Worm (Caenorhabditis elegans) whole organism, midembryonic: ENCODE measurements around the gene hot-8.

ENCODE experiments used
- flt-1 ChIP-seq: fragments of 200-800 bp; sonication (Bioruptor generic); IDR thresholded peaks from 2 replicates; pipeline ENCODE4 v1.3.6; 2022; ENCODE audit warnings: missing genetic modification characterization, missing compliant biosample characterization
- klf-2 ChIP-seq: fragments of 200-800 bp; sonication (Bioruptor generic); conservative IDR thresholded peaks from 2 replicates; pipeline ENCODE4 v1.3.6; 2022; ENCODE audit warnings: missing genetic modification reagents, missing genetic modification characterization, missing compliant biosample characterization
- med-1 ChIP-seq: sonication (generic microtip); optimal IDR thresholded peaks from 2 replicates; lab custom pipeline; 2017; ENCODE audit warnings: missing genetic modification characterization, mild to moderate bottlenecking, missing compliant biosample characterization, antibody characterized with exemption, missing genetic modification reagents; ENCODE audit not compliant: insufficient read depth
- ref-1 ChIP-seq: fragments of 200-800 bp; sonication (Bioruptor generic); conservative IDR thresholded peaks from 2 replicates; pipeline ENCODE4 v1.3.6; 2022; ENCODE audit warnings: missing genetic modification reagents, missing genetic modification characterization, missing compliant biosample characterization
- ztf-29 ChIP-seq: fragments of 200-800 bp; sonication (Bioruptor generic); IDR thresholded peaks from 2 replicates; pipeline ENCODE4 v1.3.6; 2022; ENCODE audit warnings: missing genetic modification reagents, missing genetic modification characterization, missing compliant biosample characterization

DNA sequence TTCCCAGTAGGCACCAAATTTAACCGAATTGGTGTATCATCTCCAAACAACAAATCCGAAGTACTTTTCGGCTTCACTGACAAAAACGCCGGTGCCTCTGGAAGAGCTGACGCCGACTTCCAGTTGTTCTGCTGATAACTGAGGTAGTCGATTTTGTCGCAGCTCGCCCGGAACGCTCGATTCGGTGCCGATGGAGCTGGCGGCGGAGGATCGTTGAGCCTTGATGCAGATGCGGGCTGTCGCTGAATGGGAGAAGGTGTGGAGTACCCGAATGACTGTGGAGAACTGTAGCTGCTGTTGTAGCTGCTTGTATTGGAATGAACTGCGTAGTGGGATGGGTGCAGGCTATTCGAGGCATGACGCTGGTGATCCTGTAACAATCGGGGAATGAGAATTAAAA lies 33.1 kb downstream of the hot-8 start:
- TF ChIP-seq ztf-29 (GFP tag; lab: Robert Waterston, UW) (no peak), med-1 (GFP tag; lab: Kevin White, UChicago) (no peak), ref-1 (GFP tag; lab: Robert Waterston, UW) (no peak), flt-1 (GFP tag; lab: Robert Waterston, UW) (no peak), klf-2 (GFP tag; lab: Robert Waterston, UW) (no peak)
